Fruit fly (Drosophila melanogaster) whole organism, embryonic: ENCODE data around the gene Actn.

ENCODE experiments used
- Blimp-1 ChIP-seq: fragments of 200-800 bp; sonication (Bioruptor generic); optimal IDR thresholded peaks from 3 replicates; lab custom pipeline; 2018; ENCODE audit warnings: missing biosample characterization, missing genetic modification characterization, mild to moderate bottlenecking, moderate library complexity, missing genetic modification reagents
- CG10959 ChIP-seq: fragments of 200-800 bp; sonication (Bioruptor generic); IDR thresholded peaks from 2 replicates; pipeline ENCODE4 v1.3.6; 2022; ENCODE audit warnings: missing biosample characterization, missing genetic modification characterization
- CG12071 ChIP-seq: fragments of 200-800 bp; sonication (Bioruptor generic); optimal IDR thresholded peaks from 3 replicates; lab custom pipeline; 2018; ENCODE audit warnings: missing biosample characterization, mild to moderate bottlenecking, missing genetic modification characterization
- CG12219 ChIP-seq: fragments of 200-800 bp; sonication (Bioruptor generic); optimal IDR thresholded peaks from 3 replicates; lab custom pipeline; 2018; ENCODE audit warnings: missing biosample characterization, mild to moderate bottlenecking, missing genetic modification characterization
- CG13296 ChIP-seq: fragments of 200-800 bp; sonication (Bioruptor generic); optimal IDR thresholded peaks from 3 replicates; lab custom pipeline; 2018; ENCODE audit warnings: missing biosample characterization, mild to moderate bottlenecking, missing genetic modification characterization
- CG16779 ChIP-seq: fragments of 200-800 bp; sonication (Bioruptor generic); IDR thresholded peaks from 2 replicates; pipeline ENCODE4 v1.3.6; 2022; ENCODE audit warnings: missing biosample characterization, missing genetic modification characterization
- CG1832 ChIP-seq: fragments of 200-800 bp; sonication (Bioruptor generic); optimal IDR thresholded peaks from 2 replicates; lab custom pipeline; 2017; ENCODE audit warnings: missing biosample characterization, mild to moderate bottlenecking, missing genetic modification characterization, inconsistent platforms
- CG2202 ChIP-seq: fragments of 200-800 bp; sonication (Bioruptor generic); optimal IDR thresholded peaks from 2 replicates; lab custom pipeline; 2018; ENCODE audit warnings: missing biosample characterization, mild to moderate bottlenecking, missing genetic modification characterization
- CG31365 ChIP-seq: fragments of 200-800 bp; sonication (Bioruptor generic); optimal IDR thresholded peaks from 2 replicates; lab custom pipeline; 2018; ENCODE audit warnings: missing biosample characterization, mild to moderate bottlenecking, missing genetic modification characterization
- CG33557 ChIP-seq: fragments of 200-800 bp; sonication (Bioruptor generic); optimal IDR thresholded peaks from 2 replicates; lab custom pipeline; 2019; ENCODE audit warnings: missing biosample characterization, mild to moderate bottlenecking, missing genetic modification characterization, moderate library complexity
- CG3838 ChIP-seq: fragments of 200-800 bp; sonication (Bioruptor generic); optimal IDR thresholded peaks from 3 replicates; lab custom pipeline; 2016; ENCODE audit warnings: missing biosample characterization, missing genetic modification characterization
- CG4820 ChIP-seq: fragments of 200-800 bp; sonication (Bioruptor generic); optimal IDR thresholded peaks from 3 replicates; lab custom pipeline; 2016; ENCODE audit warnings: missing biosample characterization, missing genetic modification characterization
- CG6175 ChIP-seq: fragments of 200-800 bp; sonication (Bioruptor generic); IDR thresholded peaks from 3 replicates; pipeline ENCODE4 v1.3.6; 2022; ENCODE audit warnings: missing biosample characterization, missing genetic modification characterization
- CG6765 ChIP-seq: fragments of 200-800 bp; sonication (Bioruptor generic); optimal IDR thresholded peaks from 3 replicates; lab custom pipeline; 2017; ENCODE audit warnings: missing biosample characterization, mild to moderate bottlenecking, missing genetic modification characterization
- CG7786 ChIP-seq: fragments of 200-800 bp; sonication (Bioruptor generic); optimal IDR thresholded peaks from 2 replicates; lab custom pipeline; 2016; ENCODE audit warnings: missing biosample characterization, missing genetic modification characterization
- CG7928 ChIP-seq: fragments of 200-800 bp; sonication (Bioruptor generic); optimal IDR thresholded peaks from 2 replicates; lab custom pipeline; 2017; ENCODE audit warnings: missing biosample characterization, mild to moderate bottlenecking, missing genetic modification characterization
- CG9797 ChIP-seq: fragments of 200-800 bp; sonication (Bioruptor generic); optimal IDR thresholded peaks from 3 replicates; lab custom pipeline; 2018; ENCODE audit warnings: missing biosample characterization, mild to moderate bottlenecking, missing genetic modification characterization
- Deaf1 ChIP-seq: fragments of 200-800 bp; optimal IDR thresholded peaks from 3 replicates; lab custom pipeline; 2019; ENCODE audit warnings: missing biosample characterization, mild to moderate bottlenecking, missing genetic modification characterization, moderate library complexity
- Dref ChIP-seq: fragments of 200-800 bp; sonication (Bioruptor generic); IDR thresholded peaks from 2 replicates; pipeline ENCODE4 v1.3.6; 2022; ENCODE audit warnings: missing biosample characterization, missing genetic modification characterization
- Ets97D ChIP-seq: fragments of 200-800 bp; sonication (Bioruptor generic); optimal IDR thresholded peaks from 3 replicates; lab custom pipeline; 2016; ENCODE audit warnings: missing biosample characterization, missing genetic modification characterization
- HHEX ChIP-seq: fragments of 200-800 bp; sonication (Bioruptor generic); optimal IDR thresholded peaks from 3 replicates; lab custom pipeline; 2017; ENCODE audit warnings: missing biosample characterization, mild to moderate bottlenecking, missing genetic modification characterization, missing genetic modification reagents
- HmgZ ChIP-seq: fragments of 200-800 bp; sonication (Bioruptor generic); optimal IDR thresholded peaks from 2 replicates; lab custom pipeline; 2018; ENCODE audit warnings: missing biosample characterization, mild to moderate bottlenecking, missing genetic modification characterization
- Hr3 ChIP-seq: fragments of 200-800 bp; sonication (Bioruptor generic); optimal IDR thresholded peaks from 3 replicates; lab custom pipeline; 2016; ENCODE audit warnings: missing biosample characterization, missing genetic modification characterization
- Med ChIP-seq: fragments of 200-800 bp; sonication (Bioruptor generic); peaks from one replicate; lab custom pipeline; 2016; ENCODE audit warnings: missing biosample characterization, missing genetic modification characterization, mild to moderate bottlenecking, inconsistent platforms, moderate library complexity
- Oaz ChIP-seq: fragments of 200-800 bp; sonication (Bioruptor generic); IDR thresholded peaks from 2 replicates; pipeline ENCODE4 v1.3.6; 2022; ENCODE audit warnings: missing biosample characterization, missing genetic modification characterization
- Optix ChIP-seq: fragments of 200-800 bp; sonication (Bioruptor generic); IDR thresholded peaks from 3 replicates; pipeline ENCODE4 v1.3.6; 2022; ENCODE audit warnings: missing biosample characterization, missing genetic modification characterization
- Stat92E ChIP-seq, 3 experiments: fragments of >200 bp in 2 of 3; fragments of 200-800 bp in 1 of 3; sonication (Bioruptor generic) in 1 of 3; optimal IDR thresholded peaks; 2 replicates each; lab custom pipeline; 2017 to 2019; ENCODE audit warnings: missing biosample characterization in 3 of 3, missing genetic modification characterization in 3 of 3, mild to moderate bottlenecking in 1 of 3, moderate library complexity in 1 of 3
- Usf ChIP-seq: fragments of 200-800 bp; sonication (Bioruptor generic); optimal IDR thresholded peaks from 2 replicates; lab custom pipeline; 2017; ENCODE audit warnings: missing genotype, missing biosample characterization, missing genetic modification characterization
- abd-A ChIP-seq: fragments of 200-800 bp; sonication (Bioruptor generic); optimal IDR thresholded peaks from 3 replicates; lab custom pipeline; 2019; ENCODE audit warnings: missing biosample characterization, mild to moderate bottlenecking, missing genetic modification characterization, moderate library complexity
- ac ChIP-seq: fragments of 200-800 bp; sonication (Bioruptor generic); optimal IDR thresholded peaks from 3 replicates; lab custom pipeline; 2017; ENCODE audit warnings: missing biosample characterization, mild to moderate bottlenecking, missing genetic modification characterization
- az2 ChIP-seq: fragments of 200-800 bp; sonication (Bioruptor generic); optimal IDR thresholded peaks from 3 replicates; lab custom pipeline; 2016; ENCODE audit warnings: missing biosample characterization, missing genetic modification characterization
- dan ChIP-seq: fragments of 200-800 bp; sonication (Bioruptor generic); IDR thresholded peaks from 2 replicates; pipeline ENCODE4 v1.3.6; 2022; ENCODE audit warnings: missing biosample characterization, missing genetic modification characterization
- danr ChIP-seq: fragments of 200-800 bp; sonication (Bioruptor generic); IDR thresholded peaks from 2 replicates; pipeline ENCODE4 v1.3.6; 2022; ENCODE audit warnings: missing biosample characterization, missing genetic modification characterization
- emc ChIP-seq: fragments of 200-800 bp; sonication (Bioruptor generic); optimal IDR thresholded peaks from 2 replicates; lab custom pipeline; 2016; ENCODE audit warnings: missing biosample characterization, missing genetic modification characterization
- ewg ChIP-seq: fragments of 200-800 bp; sonication (Bioruptor generic); optimal IDR thresholded peaks from 3 replicates; lab custom pipeline; 2017; ENCODE audit warnings: mild to moderate bottlenecking, missing biosample characterization, missing genetic modification reagents, missing genetic modification characterization
- fd96Cb ChIP-seq: fragments of 200-800 bp; sonication (Bioruptor generic); optimal IDR thresholded peaks from 2 replicates; lab custom pipeline; 2018; ENCODE audit warnings: missing biosample characterization, mild to moderate bottlenecking, missing genetic modification characterization, moderate library complexity
- fu2 ChIP-seq: fragments of 200-800 bp; sonication (Bioruptor generic); optimal IDR thresholded peaks from 2 replicates; lab custom pipeline; 2016; ENCODE audit warnings: missing biosample characterization, missing genetic modification characterization
- gce ChIP-seq: fragments of 200-800 bp; sonication (Bioruptor generic); IDR thresholded peaks from 3 replicates; pipeline ENCODE4 v1.3.6; 2022; ENCODE audit warnings: missing biosample characterization, missing genetic modification characterization
- gcm ChIP-seq: fragments of 200-800 bp; sonication (Bioruptor generic); optimal IDR thresholded peaks from 2 replicates; lab custom pipeline; 2019; ENCODE audit warnings: missing biosample characterization, mild to moderate bottlenecking, missing genetic modification characterization, moderate library complexity
- gsb ChIP-seq: fragments of 200-800 bp; sonication (Bioruptor generic); IDR thresholded peaks from 2 replicates; pipeline ENCODE4 v1.3.6; 2022; ENCODE audit warnings: missing biosample characterization, missing genetic modification characterization
- her ChIP-seq: fragments of 200-800 bp; sonication (Bioruptor generic); optimal IDR thresholded peaks from 2 replicates; lab custom pipeline; 2016; ENCODE audit warnings: missing biosample characterization, missing genetic modification characterization
- hkb ChIP-seq, 2 experiments: fragments of 200-800 bp in 1 of 2; fragments of >200 bp in 1 of 2; sonication (Bioruptor generic) in 1 of 2; IDR thresholded peaks in 1 of 2; optimal IDR thresholded peaks in 1 of 2; 2 replicates each; pipeline versions ENCODE4 v1.3.6 to Lab custom; 2017 to 2022; ENCODE audit warnings: missing biosample characterization in 1 of 2, missing genetic modification characterization in 1 of 2
- inv ChIP-seq: fragments of 200-800 bp; sonication (Bioruptor generic); IDR thresholded peaks from 2 replicates; pipeline ENCODE4 v1.3.6; 2022; ENCODE audit warnings: missing biosample characterization, missing genetic modification characterization; ENCODE audit not compliant: partially characterized antibody
- pzg ChIP-seq: fragments of 200-800 bp; sonication (Bioruptor generic); optimal IDR thresholded peaks from 3 replicates; lab custom pipeline; 2018; ENCODE audit warnings: missing biosample characterization, mild to moderate bottlenecking, missing genetic modification characterization, moderate library complexity
- sens-2 ChIP-seq: fragments of 200-800 bp; sonication (Bioruptor generic); IDR thresholded peaks from 2 replicates; pipeline ENCODE4 v1.3.6; 2022; ENCODE audit warnings: missing biosample characterization, missing genetic modification characterization
- seq ChIP-seq: fragments of 200-800 bp; sonication (Bioruptor generic); IDR thresholded peaks from 2 replicates; pipeline ENCODE4 v1.3.6; 2022; ENCODE audit warnings: missing biosample characterization, missing genetic modification characterization
- sim ChIP-seq: fragments of 200-800 bp; sonication (Bioruptor generic); IDR thresholded peaks from 2 replicates; pipeline ENCODE4 v1.3.6; 2022; ENCODE audit warnings: missing biosample characterization, missing genetic modification characterization
- slbo ChIP-seq: fragments of 200-800 bp; sonication (Bioruptor generic); IDR thresholded peaks from 2 replicates; pipeline ENCODE4 v1.3.6; 2022; ENCODE audit warnings: missing biosample characterization, missing genetic modification characterization
- sqz ChIP-seq: fragments of 200-800 bp; sonication (Bioruptor generic); optimal IDR thresholded peaks from 3 replicates; lab custom pipeline; 2018; ENCODE audit warnings: missing biosample characterization, mild to moderate bottlenecking, missing genetic modification characterization
- twi ChIP-seq: fragments of 200-800 bp; optimal IDR thresholded peaks from 2 replicates; lab custom pipeline; 2019; ENCODE audit warnings: missing biosample characterization, mild to moderate bottlenecking, missing genetic modification characterization, moderate library complexity
- wek ChIP-seq: fragments of 200-800 bp; sonication (Bioruptor generic); optimal IDR thresholded peaks from 3 replicates; lab custom pipeline; 2018; ENCODE audit warnings: missing biosample characterization, mild to moderate bottlenecking, missing genetic modification characterization, moderate library complexity

Actn gene

DNA sequence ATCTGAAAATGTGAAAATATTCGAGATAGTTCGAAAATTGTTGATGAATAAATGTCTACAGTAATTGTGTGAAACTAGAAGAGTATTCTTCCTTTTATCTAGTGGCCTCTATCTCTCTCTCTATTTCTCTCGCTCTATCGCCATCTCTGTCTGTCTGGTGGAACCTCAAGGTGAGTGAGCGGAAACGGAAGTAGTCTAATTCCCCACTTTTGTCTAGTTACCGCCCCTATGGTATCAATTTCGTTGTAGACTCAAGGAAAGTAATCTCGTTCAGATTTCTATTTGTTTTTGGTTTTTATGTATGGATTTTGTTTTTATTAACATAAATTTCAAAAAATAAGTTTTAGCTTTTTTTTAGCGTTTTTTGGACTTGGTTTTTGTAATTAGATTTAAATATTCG is 17.3 kb downstream of the Actn start (continued):
- TF ChIP-seq CG9797 (GFP tag; lab: Kevin White, UChicago) (no peak), CG12071 (GFP tag; lab: Kevin White, UChicago) (no peak), CG13296 (GFP tag; lab: Kevin White, UChicago) (no peak), CG31365 (no peak), Med (GFP tag; lab: Kevin White, UChicago) (peak; percentile 51), Optix (no peak), pzg (no peak), fu2 (no peak), CG2202 (tag; lab: Kevin White, UChicago) (no peak), Blimp-1 (GFP tag; lab: Kevin White, UChicago) (no peak), CG16779 (GFP tag; lab: Robert Waterston, UW) (no peak), az2 (GFP tag; lab: Kevin White, UChicago) (no peak), ac (no peak), sim (GFP tag; lab: Robert Waterston, UW) (no peak), abd-A (tag; lab: Kevin White, UChicago) (no peak), seq (GFP tag; lab: Robert Waterston, UW) (no peak), sqz (GFP tag; lab: Kevin White, UChicago) (no peak), emc (GFP tag; lab: Kevin White, UChicago) (no peak), CG33557 (GFP tag; lab: Kevin White, UChicago) (peak; percentile 33), slbo (GFP tag; lab: Robert Waterston, UW) (no peak), CG12219 (GFP tag; lab: Kevin White, UChicago) (peak; percentile 25), HHEX (GFP tag; lab: Kevin White, UChicago) (peak; percentile 26), dan (GFP tag; lab: Robert Waterston, UW) (no peak), CG6175 (GFP tag; lab: Robert Waterston, UW) (no peak), hkb (optimal IDR thresholded peaks at IDR 0.05; lab: Kevin White, UChicago) (no peak), hkb (GFP tag; IDR thresholded peaks at IDR 0.05; lab: Robert Waterston, UW) (no peak), Deaf1 (tag; lab: Kevin White, UChicago) (no peak), CG1832 (GFP tag; lab: Kevin White, UChicago) (peak; percentile 30), CG4820 (GFP tag; lab: Kevin White, UChicago) (no peak), Stat92E (GFP tag; optimal IDR thresholded peaks at IDR 0.05; lab: Kevin White, UChicago) (no peak), Dref (GFP tag; lab: Robert Waterston, UW) (no peak), inv (GFP tag; lab: Robert Waterston, UW) (no peak), gcm (GFP tag; lab: Kevin White, UChicago) (no peak), Hr3 (GFP tag; lab: Kevin White, UChicago) (no peak), CG3838 (GFP tag; lab: Kevin White, UChicago) (no peak), HmgZ (tag; lab: Kevin White, UChicago) (no peak), CG7928 (GFP tag; lab: Kevin White, UChicago) (no peak), wek (no peak), CG7786 (no peak), gsb (GFP tag; lab: Robert Waterston, UW) (no peak), fd96Cb (no peak), Usf (GFP tag; lab: Kevin White, UChicago) (no peak), her (GFP tag; lab: Kevin White, UChicago) (no peak), Ets97D (GFP tag; lab: Kevin White, UChicago) (peak; percentile 91), twi (no peak), danr (GFP tag; lab: Robert Waterston, UW) (no peak), Oaz (GFP tag; lab: Robert Waterston, UW) (no peak), sens-2 (GFP tag; lab: Robert Waterston, UW) (no peak), gce (GFP tag; lab: Robert Waterston, UW) (0 out of 3 replicates have a peak, but pooled peaks have one; percentile 35), CG6765 (GFP tag; lab: Kevin White, UChicago) (peak; percentile 10), ewg (GFP tag; lab: Kevin White, UChicago) (no peak), CG10959 (GFP tag; lab: Robert Waterston, UW) (no peak)
